Fruit fly (Drosophila melanogaster) whole organism, embryonic: Measurements from ENCODE around the gene Phyhd1.

Source experiments
- Aef1 ChIP-seq: fragments of 200-800 bp; sonication (Bioruptor generic); IDR thresholded peaks from 3 replicates; pipeline ENCODE4 v1.3.6; 2022; ENCODE audit warnings: missing biosample characterization, missing genetic modification characterization
- B-H2 ChIP-seq: fragments of 200-800 bp; sonication (Bioruptor generic); optimal IDR thresholded peaks from 2 replicates; lab custom pipeline; 2018; ENCODE audit warnings: missing biosample characterization, mild to moderate bottlenecking, missing genetic modification characterization
- CG10543 ChIP-seq: fragments of 200-800 bp; sonication (Bioruptor generic); optimal IDR thresholded peaks from 3 replicates; lab custom pipeline; 2017; ENCODE audit warnings: missing biosample characterization, mild to moderate bottlenecking, missing genetic modification characterization, moderate library complexity
- CG10565 ChIP-seq: fragments of 200-800 bp; sonication (Bioruptor generic); optimal IDR thresholded peaks from 3 replicates; lab custom pipeline; 2016; ENCODE audit warnings: missing biosample characterization, mild to moderate bottlenecking, missing genetic modification characterization
- CG10959 ChIP-seq: fragments of 200-800 bp; sonication (Bioruptor generic); IDR thresholded peaks from 2 replicates; pipeline ENCODE4 v1.3.6; 2022; ENCODE audit warnings: missing biosample characterization, missing genetic modification characterization
- CG1233 ChIP-seq: fragments of 200-800 bp; sonication (Bioruptor generic); optimal IDR thresholded peaks from 4 replicates; lab custom pipeline; 2018; ENCODE audit warnings: missing biosample characterization, mild to moderate bottlenecking, missing genetic modification characterization
- CG16813 ChIP-seq: fragments of 200-800 bp; sonication (Bioruptor generic); IDR thresholded peaks from 3 replicates; pipeline ENCODE4 v1.3.6; 2022; ENCODE audit warnings: missing biosample characterization, missing genetic modification characterization; ENCODE audit not compliant: partially characterized antibody
- CG17359 ChIP-seq: fragments of 200-800 bp; sonication (Bioruptor generic); optimal IDR thresholded peaks from 3 replicates; lab custom pipeline; 2018; ENCODE audit warnings: missing biosample characterization, mild to moderate bottlenecking, missing genetic modification characterization, moderate library complexity
- CG18476 ChIP-seq: fragments of 200-800 bp; sonication (Bioruptor generic); optimal IDR thresholded peaks from 2 replicates; lab custom pipeline; 2016; ENCODE audit warnings: missing biosample characterization, mild to moderate bottlenecking, missing genetic modification characterization
- CG18764 ChIP-seq: fragments of 200-800 bp; sonication (Bioruptor generic); optimal IDR thresholded peaks from 3 replicates; lab custom pipeline; 2016; ENCODE audit warnings: missing biosample characterization, missing genetic modification characterization
- CG2116 ChIP-seq: fragments of 200-800 bp; sonication (Bioruptor generic); optimal IDR thresholded peaks from 3 replicates; lab custom pipeline; 2018; ENCODE audit warnings: missing biosample characterization, mild to moderate bottlenecking, missing genetic modification characterization
- CG2875 ChIP-seq: fragments of 200-800 bp; sonication (Bioruptor generic); optimal IDR thresholded peaks from 2 replicates; lab custom pipeline; 2017; ENCODE audit warnings: missing biosample characterization, mild to moderate bottlenecking, missing genetic modification characterization, missing genetic modification reagents
- CG30020 ChIP-seq: fragments of 200-800 bp; optimal IDR thresholded peaks from 2 replicates; lab custom pipeline; 2019; ENCODE audit warnings: missing biosample characterization, mild to moderate bottlenecking, missing genetic modification characterization, moderate library complexity
- CG31388 ChIP-seq: fragments of 200-800 bp; sonication (Bioruptor generic); optimal IDR thresholded peaks from 2 replicates; lab custom pipeline; 2016; ENCODE audit warnings: missing biosample characterization, missing genetic modification characterization
- CG3281 ChIP-seq: fragments of 200-800 bp; sonication (Bioruptor generic); optimal IDR thresholded peaks from 3 replicates; lab custom pipeline; 2017; ENCODE audit warnings: missing biosample characterization, mild to moderate bottlenecking, missing genetic modification characterization
- CG3407 ChIP-seq: fragments of 200-800 bp; sonication (Bioruptor generic); optimal IDR thresholded peaks from 2 replicates; lab custom pipeline; 2018; ENCODE audit warnings: missing biosample characterization, mild to moderate bottlenecking, missing genetic modification characterization
- CG43689 ChIP-seq: fragments of 200-800 bp; sonication (Bioruptor generic); IDR thresholded peaks from 2 replicates; pipeline ENCODE4 v1.3.6; 2022; ENCODE audit warnings: missing biosample characterization, missing genetic modification characterization
- CG4730 ChIP-seq: fragments of 200-800 bp; sonication (Bioruptor generic); IDR thresholded peaks from 2 replicates; pipeline ENCODE4 v1.3.6; 2022; ENCODE audit warnings: missing biosample characterization, missing genetic modification characterization
- CG8388 ChIP-seq: fragments of 200-800 bp; sonication (Bioruptor generic); optimal IDR thresholded peaks from 2 replicates; lab custom pipeline; 2019; ENCODE audit warnings: missing biosample characterization, mild to moderate bottlenecking, missing genetic modification characterization, moderate library complexity
- CG9797 ChIP-seq: fragments of 200-800 bp; sonication (Bioruptor generic); optimal IDR thresholded peaks from 3 replicates; lab custom pipeline; 2018; ENCODE audit warnings: missing biosample characterization, mild to moderate bottlenecking, missing genetic modification characterization
- CG9817 ChIP-seq: fragments of 200-800 bp; sonication (Bioruptor generic); optimal IDR thresholded peaks from 2 replicates; lab custom pipeline; 2018; ENCODE audit warnings: missing biosample characterization, mild to moderate bottlenecking, missing genetic modification characterization, moderate library complexity
- CG9876 ChIP-seq: fragments of 200-800 bp; sonication (Bioruptor generic); optimal IDR thresholded peaks from 2 replicates; lab custom pipeline; 2016; ENCODE audit warnings: missing biosample characterization, missing genetic modification characterization
- CHES-1-like ChIP-seq: fragments of 200-800 bp; sonication (Bioruptor generic); optimal IDR thresholded peaks from 2 replicates; lab custom pipeline; 2016; ENCODE audit warnings: missing biosample characterization, missing genetic modification characterization
- CTCF ChIP-seq: fragments of 200-800 bp; sonication (Bioruptor generic); optimal IDR thresholded peaks from 2 replicates; lab custom pipeline; 2017; ENCODE audit warnings: missing biosample characterization, mild to moderate bottlenecking, missing genetic modification characterization, moderate library complexity
- Hmr ChIP-seq: fragments of 200-800 bp; sonication (Bioruptor generic); optimal IDR thresholded peaks from 3 replicates; lab custom pipeline; 2017; ENCODE audit warnings: mild to moderate bottlenecking, missing biosample characterization, missing genetic modification reagents, missing genetic modification characterization
- NfI ChIP-seq: fragments of 200-800 bp; sonication (Bioruptor generic); optimal IDR thresholded peaks from 3 replicates; lab custom pipeline; 2018; ENCODE audit warnings: missing biosample characterization, mild to moderate bottlenecking, missing genetic modification characterization, moderate library complexity
- PHDP ChIP-seq: fragments of 200-800 bp; sonication (Bioruptor generic); optimal IDR thresholded peaks from 3 replicates; lab custom pipeline; 2018; ENCODE audit warnings: missing biosample characterization, mild to moderate bottlenecking, missing genetic modification characterization, moderate library complexity
- Scr ChIP-seq: fragments of 200-800 bp; sonication (Bioruptor generic); IDR thresholded peaks from 2 replicates; pipeline ENCODE4 v1.3.6; 2022; ENCODE audit warnings: missing biosample characterization, missing genetic modification characterization; ENCODE audit not compliant: partially characterized antibody
- Six4 ChIP-seq: fragments of 200-800 bp; sonication (Bioruptor generic); optimal IDR thresholded peaks from 2 replicates; lab custom pipeline; 2016; ENCODE audit warnings: missing biosample characterization, missing genetic modification characterization
- ab ChIP-seq: fragments of 200-800 bp; sonication (Bioruptor generic); optimal IDR thresholded peaks from 2 replicates; lab custom pipeline; 2016; ENCODE audit warnings: missing biosample characterization, missing genetic modification characterization
- aop ChIP-seq: fragments of 200-800 bp; sonication (Bioruptor generic); IDR thresholded peaks from 2 replicates; pipeline ENCODE4 v1.3.6; 2022; ENCODE audit warnings: missing biosample characterization, missing genetic modification characterization
- btn ChIP-seq: fragments of 200-800 bp; sonication (Bioruptor generic); optimal IDR thresholded peaks from 2 replicates; lab custom pipeline; 2016; ENCODE audit warnings: missing biosample characterization, missing genetic modification characterization
- cato ChIP-seq: fragments of 200-800 bp; sonication (Bioruptor generic); optimal IDR thresholded peaks from 2 replicates; lab custom pipeline; 2016; ENCODE audit warnings: missing biosample characterization, missing genetic modification characterization, borderline replicate concordance
- chn ChIP-seq: fragments of 200-800 bp; sonication (Bioruptor generic); optimal IDR thresholded peaks from 2 replicates; lab custom pipeline; 2016; ENCODE audit warnings: missing biosample characterization, missing genetic modification characterization
- corto ChIP-seq: fragments of 200-800 bp; sonication (Bioruptor generic); optimal IDR thresholded peaks from 2 replicates; lab custom pipeline; 2016; ENCODE audit warnings: missing biosample characterization, mild to moderate bottlenecking, missing genetic modification characterization, moderate library complexity
- ems ChIP-seq: fragments of 200-800 bp; sonication (Bioruptor generic); optimal IDR thresholded peaks from 3 replicates; lab custom pipeline; 2016; ENCODE audit warnings: missing biosample characterization, missing genetic modification characterization
- eve ChIP-seq, 2 experiments: fragments of >200 bp; optimal IDR thresholded peaks; 2 replicates each; lab custom pipeline; 2017; ENCODE audit warnings: missing biosample characterization in 2 of 2, missing genetic modification characterization in 2 of 2
- eyg ChIP-seq: fragments of 200-800 bp; sonication (Bioruptor generic); optimal IDR thresholded peaks from 3 replicates; lab custom pipeline; 2016; ENCODE audit warnings: missing biosample characterization, missing genetic modification characterization
- gro ChIP-seq: fragments of 200-800 bp; sonication (Bioruptor generic); optimal IDR thresholded peaks from 2 replicates; lab custom pipeline; 2016; ENCODE audit warnings: missing biosample characterization, missing genetic modification characterization
- ham ChIP-seq: fragments of 200-800 bp; sonication (Bioruptor generic); IDR thresholded peaks from 2 replicates; pipeline ENCODE4 v1.3.6; 2022; ENCODE audit warnings: missing biosample characterization, missing genetic modification characterization
- ind ChIP-seq: fragments of 200-800 bp; sonication (Bioruptor generic); optimal IDR thresholded peaks from 3 replicates; lab custom pipeline; 2016; ENCODE audit warnings: missing biosample characterization, missing genetic modification characterization
- lov ChIP-seq, 2 experiments: fragments of 200-800 bp in 1 of 2; fragments of >200 bp in 1 of 2; sonication (Bioruptor generic) in 1 of 2; IDR thresholded peaks in 1 of 2; optimal IDR thresholded peaks in 1 of 2; 2 replicates in 1 of 2; 3 replicates in 1 of 2; pipeline versions ENCODE4 v1.3.6 to Lab custom; 2017 to 2022; ENCODE audit warnings: missing biosample characterization in 1 of 2, missing genetic modification characterization in 1 of 2
- luna ChIP-seq: fragments of 200-800 bp; sonication (Bioruptor generic); optimal IDR thresholded peaks from 2 replicates; lab custom pipeline; 2016; ENCODE audit warnings: missing biosample characterization, missing genetic modification characterization
- mirr ChIP-seq: fragments of 200-800 bp; sonication (Bioruptor generic); optimal IDR thresholded peaks from 3 replicates; lab custom pipeline; 2018; ENCODE audit warnings: missing biosample characterization, mild to moderate bottlenecking, missing genetic modification characterization
- mld ChIP-seq: fragments of 200-800 bp; sonication (Bioruptor generic); IDR thresholded peaks from 3 replicates; pipeline ENCODE4 v1.3.6; 2022; ENCODE audit warnings: missing biosample characterization, missing genetic modification characterization; ENCODE audit not compliant: partially characterized antibody
- prd ChIP-seq, 3 experiments: fragments of >200 bp in 2 of 3; fragments of 200-800 bp in 1 of 3; sonication (Bioruptor generic) in 1 of 3; optimal IDR thresholded peaks in 2 of 3; IDR thresholded peaks in 1 of 3; 2 replicates in 2 of 3; 3 replicates in 1 of 3; pipeline versions ENCODE4 v1.3.6 to Lab custom; 2017 to 2022; ENCODE audit warnings: missing biosample characterization in 1 of 3, missing genetic modification characterization in 1 of 3
- sisA ChIP-seq: fragments of 200-800 bp; sonication (Bioruptor generic); IDR thresholded peaks from 2 replicates; pipeline ENCODE4 v1.3.6; 2022; ENCODE audit warnings: missing biosample characterization, missing genetic modification characterization
- sr ChIP-seq: fragments of 200-800 bp; sonication (Bioruptor generic); IDR thresholded peaks from 3 replicates; pipeline ENCODE4 v1.3.6; 2022; ENCODE audit warnings: missing biosample characterization, missing genetic modification characterization
- ttk ChIP-seq: fragments of 200-800 bp; sonication (Bioruptor generic); IDR thresholded peaks from 2 replicates; pipeline ENCODE4 v2.1.2; 2022; ENCODE audit warnings: missing biosample characterization, missing genetic modification characterization
- twi ChIP-seq: fragments of 200-800 bp; optimal IDR thresholded peaks from 2 replicates; lab custom pipeline; 2019; ENCODE audit warnings: missing biosample characterization, mild to moderate bottlenecking, missing genetic modification characterization, moderate library complexity

Gene Phyhd1

dm6 chr3R:10648556-10649181, 32.1 kb downstream of the Phyhd1 start (continued):
- TF ChIP-seq PHDP (tag; lab: Kevin White, UChicago): peak; percentile 3
- peak; percentile 70 for TF ChIP-seq CG17359
- peak; percentile 0 for TF ChIP-seq Hmr (GFP tag; lab: Kevin White, UChicago)
- TF ChIP-seq CG18476 (GFP tag; lab: Kevin White, UChicago): peak; percentile 39
- TF ChIP-seq cato: peak; percentile 28
- TF ChIP-seq CG3407: no peak
- no peak for TF ChIP-seq corto
- peak; percentile 45; the same call in 2 of the 3 replicates for TF ChIP-seq Aef1
- TF ChIP-seq CG10565 (GFP tag; lab: Kevin White, UChicago): no peak
- TF ChIP-seq CG2116 (GFP tag; lab: Kevin White, UChicago): no peak
- no peak for TF ChIP-seq ham
- no peak for TF ChIP-seq lov (optimal IDR thresholded peaks at IDR 0.05; lab: Kevin White, UChicago)
- no peak for TF ChIP-seq lov (GFP tag; IDR thresholded peaks at IDR 0.05; lab: Robert Waterston, UW)
- TF ChIP-seq CG2875: peak; percentile 40
- TF ChIP-seq ab (GFP tag; lab: Kevin White, UChicago): no peak
- peak; percentile 27 for TF ChIP-seq btn (GFP tag; lab: Kevin White, UChicago)
- no peak for TF ChIP-seq CG31388 (GFP tag; lab: Kevin White, UChicago)
- TF ChIP-seq NfI (GFP tag; lab: Kevin White, UChicago): no peak
- TF ChIP-seq CG9876: no peak
- no peak for TF ChIP-seq CG4730 (GFP tag; lab: Robert Waterston, UW)
- no peak for TF ChIP-seq ems (GFP tag; lab: Kevin White, UChicago)
- TF ChIP-seq eyg (GFP tag; lab: Kevin White, UChicago): no peak
- TF ChIP-seq CTCF (GFP tag; lab: Kevin White, UChicago): no peak
- TF ChIP-seq CHES-1-like: no peak
- TF ChIP-seq sr: no peak
- TF ChIP-seq CG10543 (GFP tag; lab: Kevin White, UChicago): no peak
- TF ChIP-seq CG30020: no peak
- peak; percentile 64; the same call in 1 of the 2 replicates for TF ChIP-seq CG43689 (GFP tag; lab: Robert Waterston, UW)
- TF ChIP-seq mld (GFP tag; lab: Robert Waterston, UW): no peak
- peak in 1 of 2 experiments; percentile 36 for TF ChIP-seq eve (GFP tag; optimal IDR thresholded peaks at IDR 0.05; lab: Kevin White, UChicago)
- no peak for TF ChIP-seq CG16813 (GFP tag; lab: Robert Waterston, UW)
- peak; percentile 52 for TF ChIP-seq chn
- peak; percentile 58 for TF ChIP-seq ttk (GFP tag; lab: Robert Waterston, UW)
- TF ChIP-seq luna (GFP tag; lab: Kevin White, UChicago): no peak
- no peak for TF ChIP-seq CG9817 (tag; lab: Kevin White, UChicago)
- no peak for TF ChIP-seq Scr
- TF ChIP-seq mirr (GFP tag; lab: Kevin White, UChicago): no peak
- TF ChIP-seq gro (GFP tag; lab: Kevin White, UChicago): no peak
- TF ChIP-seq Six4: peak; percentile 23
- TF ChIP-seq CG8388 (GFP tag; lab: Kevin White, UChicago): peak; percentile 8
- no peak for TF ChIP-seq CG18764 (GFP tag; lab: Kevin White, UChicago)
- TF ChIP-seq B-H2: no peak
- TF ChIP-seq CG9797: no peak
- peak; percentile 53 for TF ChIP-seq ind (GFP tag; lab: Kevin White, UChicago)
- TF ChIP-seq CG10959 (GFP tag; lab: Robert Waterston, UW): no peak
- no peak for TF ChIP-seq CG3281 (GFP tag; lab: Kevin White, UChicago)
- TF ChIP-seq prd (optimal IDR thresholded peaks at IDR 0.05; lab: Kevin White, UChicago): no peak
- TF ChIP-seq prd (GFP tag; IDR thresholded peaks at IDR 0.05; lab: Robert Waterston, UW): peak; percentile 70; the same call in 2 of the 3 replicates
- no peak for TF ChIP-seq aop (GFP tag; lab: Robert Waterston, UW)
- no peak for TF ChIP-seq twi (tag; lab: Kevin White, UChicago)
- peak; percentile 63 for TF ChIP-seq sisA
- TF ChIP-seq CG1233: peak; percentile 13
